Fruit fly (Drosophila melanogaster) whole organism, embryonic: ENCODE data around the gene hiro.

Experiments used
- Bgb ChIP-seq: fragments of 200-800 bp; sonication (Bioruptor generic); IDR thresholded peaks from 2 replicates; pipeline ENCODE4 v1.3.6; 2022; ENCODE audit warnings: missing biosample characterization, missing genetic modification characterization; ENCODE audit not compliant: partially characterized antibody
- CG10543 ChIP-seq: fragments of 200-800 bp; sonication (Bioruptor generic); optimal IDR thresholded peaks from 3 replicates; lab custom pipeline; 2017; ENCODE audit warnings: missing biosample characterization, mild to moderate bottlenecking, missing genetic modification characterization, moderate library complexity
- CG11696 ChIP-seq: fragments of 200-800 bp; sonication (Bioruptor generic); IDR thresholded peaks from 2 replicates; pipeline ENCODE4 v1.3.6; 2022; ENCODE audit warnings: missing biosample characterization, missing genetic modification characterization
- CG15011 ChIP-seq: fragments of 200-800 bp; sonication (Bioruptor generic); optimal IDR thresholded peaks from 3 replicates; lab custom pipeline; 2018; ENCODE audit warnings: missing biosample characterization, mild to moderate bottlenecking, missing genetic modification characterization
- CG15269 ChIP-seq: fragments of 200-800 bp; sonication (Bioruptor generic); optimal IDR thresholded peaks from 2 replicates; lab custom pipeline; 2018; ENCODE audit warnings: missing biosample characterization, mild to moderate bottlenecking, missing genetic modification characterization, moderate library complexity
- CG17385 ChIP-seq: fragments of 200-800 bp; sonication (Bioruptor generic); optimal IDR thresholded peaks from 3 replicates; lab custom pipeline; 2018; ENCODE audit warnings: missing biosample characterization, mild to moderate bottlenecking, missing genetic modification characterization
- CG30431 ChIP-seq: fragments of 200-800 bp; sonication (Bioruptor generic); optimal IDR thresholded peaks from 2 replicates; lab custom pipeline; 2017; ENCODE audit warnings: missing biosample characterization, missing genetic modification characterization
- CG3163 ChIP-seq: fragments of 200-800 bp; sonication (Bioruptor generic); optimal IDR thresholded peaks from 3 replicates; lab custom pipeline; 2016; ENCODE audit warnings: missing biosample characterization, missing genetic modification characterization
- CG33213 ChIP-seq: fragments of 200-800 bp; sonication (Bioruptor generic); optimal IDR thresholded peaks from 3 replicates; lab custom pipeline; 2016; ENCODE audit warnings: missing biosample characterization, missing genetic modification characterization
- CG6689 ChIP-seq: fragments of 200-800 bp; sonication (Bioruptor generic); IDR thresholded peaks from 2 replicates; pipeline ENCODE4 v1.3.6; 2022; ENCODE audit warnings: missing biosample characterization, missing genetic modification characterization
- CG6791 ChIP-seq: fragments of 200-800 bp; sonication (Bioruptor generic); IDR thresholded peaks from 3 replicates; pipeline ENCODE4 v1.3.6; 2022; ENCODE audit warnings: missing biosample characterization, missing genetic modification characterization; ENCODE audit not compliant: partially characterized antibody
- CG6854 ChIP-seq: fragments of 200-800 bp; sonication (Bioruptor generic); optimal IDR thresholded peaks from 3 replicates; lab custom pipeline; 2017; ENCODE audit warnings: missing biosample characterization, mild to moderate bottlenecking, missing genetic modification characterization
- D19B ChIP-seq: fragments of 200-800 bp; sonication (Bioruptor generic); optimal IDR thresholded peaks from 2 replicates; lab custom pipeline; 2017; ENCODE audit warnings: missing biosample characterization, mild to moderate bottlenecking, missing genetic modification characterization
- Drgx ChIP-seq: fragments of 200-800 bp; sonication (Bioruptor generic); IDR thresholded peaks from 2 replicates; pipeline ENCODE4 v1.3.6; 2022; ENCODE audit warnings: missing biosample characterization, missing genetic modification characterization
- E2f2 ChIP-seq: fragments of 200-800 bp; sonication (Bioruptor generic); IDR thresholded peaks from 2 replicates; pipeline ENCODE4 v1.3.6; 2022; ENCODE audit warnings: missing biosample characterization, missing genetic modification characterization
- ERR ChIP-seq: fragments of 200-800 bp; sonication (Bioruptor generic); optimal IDR thresholded peaks from 2 replicates; lab custom pipeline; 2016; ENCODE audit warnings: missing biosample characterization, missing genetic modification characterization
- Ets65A ChIP-seq: fragments of 200-800 bp; sonication (Bioruptor generic); peaks from one replicate; lab custom pipeline; 2016; ENCODE audit warnings: missing biosample characterization, missing genetic modification characterization
- GATAe ChIP-seq: fragments of 200-800 bp; sonication (Bioruptor generic); conservative IDR thresholded peaks from 2 replicates; pipeline ENCODE4 v1.3.6; 2022; ENCODE audit warnings: missing biosample characterization, missing genetic modification characterization
- H15 ChIP-seq: fragments of 200-800 bp; sonication (Bioruptor generic); IDR thresholded peaks from 3 replicates; pipeline ENCODE4 v1.3.6; 2022; ENCODE audit warnings: missing biosample characterization, missing genetic modification characterization
- Hr78 ChIP-seq, 2 experiments: fragments of 200-800 bp in 1 of 2; fragments of >200 bp in 1 of 2; sonication (Bioruptor generic) in 1 of 2; optimal IDR thresholded peaks; 2 replicates each; lab custom pipeline; 2017 to 2019; ENCODE audit warnings: missing biosample characterization in 2 of 2, missing genetic modification characterization in 2 of 2, mild to moderate bottlenecking in 1 of 2, moderate library complexity in 1 of 2
- Med ChIP-seq: fragments of 200-800 bp; sonication (Bioruptor generic); peaks from one replicate; lab custom pipeline; 2016; ENCODE audit warnings: missing biosample characterization, missing genetic modification characterization, mild to moderate bottlenecking, inconsistent platforms, moderate library complexity
- Pdp1 ChIP-seq, 2 experiments: fragments of 200-800 bp; sonication (Bioruptor generic); optimal IDR thresholded peaks; 3 replicates each; lab custom pipeline; 2016; ENCODE audit warnings: missing biosample characterization in 2 of 2, missing genetic modification characterization in 2 of 2, mild to moderate bottlenecking in 1 of 2, moderate library complexity in 1 of 2
- Spps ChIP-seq: fragments of 200-800 bp; sonication (Bioruptor generic); optimal IDR thresholded peaks from 2 replicates; lab custom pipeline; 2018; ENCODE audit warnings: missing biosample characterization, mild to moderate bottlenecking, missing genetic modification characterization
- Trl ChIP-seq, 3 experiments: fragments of >200 bp in 2 of 3; fragments of 200-800 bp in 1 of 3; sonication (Bioruptor generic) in 1 of 3; optimal IDR thresholded peaks; 2 replicates in 1 of 3; 3 replicates in 2 of 3; lab custom pipeline; 2016 to 2017; ENCODE audit warnings: missing biosample characterization in 1 of 3, missing genetic modification characterization in 1 of 3
- Xrp1 ChIP-seq: fragments of 200-800 bp; sonication (Bioruptor generic); IDR thresholded peaks from 2 replicates; pipeline ENCODE4 v1.3.6; 2022; ENCODE audit warnings: missing biosample characterization, missing genetic modification characterization
- abd-A ChIP-seq: fragments of 200-800 bp; sonication (Bioruptor generic); optimal IDR thresholded peaks from 3 replicates; lab custom pipeline; 2019; ENCODE audit warnings: missing biosample characterization, mild to moderate bottlenecking, missing genetic modification characterization, moderate library complexity
- aop ChIP-seq: fragments of 200-800 bp; sonication (Bioruptor generic); IDR thresholded peaks from 2 replicates; pipeline ENCODE4 v1.3.6; 2022; ENCODE audit warnings: missing biosample characterization, missing genetic modification characterization
- br ChIP-seq: fragments of >200 bp; optimal IDR thresholded peaks from 2 replicates; lab custom pipeline; 2017
- cg ChIP-seq: fragments of 200-800 bp; sonication (Bioruptor generic); optimal IDR thresholded peaks from 3 replicates; lab custom pipeline; 2019; ENCODE audit warnings: missing biosample characterization, mild to moderate bottlenecking, missing genetic modification characterization, moderate library complexity
- chm ChIP-seq: fragments of 200-800 bp; sonication (Bioruptor generic); IDR thresholded peaks from 2 replicates; pipeline ENCODE4 v1.3.6; 2022; ENCODE audit warnings: missing biosample characterization, missing genetic modification characterization
- crol ChIP-seq: fragments of 200-800 bp; sonication (Bioruptor generic); IDR thresholded peaks from 2 replicates; pipeline ENCODE4 v1.3.6; 2022; ENCODE audit warnings: missing biosample characterization, missing genetic modification characterization
- ems ChIP-seq: fragments of 200-800 bp; sonication (Bioruptor generic); optimal IDR thresholded peaks from 3 replicates; lab custom pipeline; 2016; ENCODE audit warnings: missing biosample characterization, missing genetic modification characterization
- ewg ChIP-seq: fragments of 200-800 bp; sonication (Bioruptor generic); optimal IDR thresholded peaks from 3 replicates; lab custom pipeline; 2017; ENCODE audit warnings: mild to moderate bottlenecking, missing biosample characterization, missing genetic modification reagents, missing genetic modification characterization
- eyg ChIP-seq: fragments of 200-800 bp; sonication (Bioruptor generic); optimal IDR thresholded peaks from 3 replicates; lab custom pipeline; 2016; ENCODE audit warnings: missing biosample characterization, missing genetic modification characterization
- gfzf ChIP-seq: fragments of 200-800 bp; sonication (Bioruptor generic); optimal IDR thresholded peaks from 2 replicates; lab custom pipeline; 2016; ENCODE audit warnings: missing biosample characterization, mild to moderate bottlenecking, missing genetic modification characterization, moderate library complexity
- gro ChIP-seq: fragments of 200-800 bp; sonication (Bioruptor generic); optimal IDR thresholded peaks from 2 replicates; lab custom pipeline; 2016; ENCODE audit warnings: missing biosample characterization, missing genetic modification characterization
- kay ChIP-seq: fragments of 200-800 bp; sonication (Bioruptor generic); optimal IDR thresholded peaks from 2 replicates; lab custom pipeline; 2016; ENCODE audit warnings: missing biosample characterization, missing genetic modification characterization
- kni ChIP-seq: fragments of 200-800 bp; sonication (Bioruptor generic); optimal IDR thresholded peaks from 3 replicates; lab custom pipeline; 2017; ENCODE audit warnings: mild to moderate bottlenecking, missing biosample characterization, missing genetic modification reagents, missing genetic modification characterization
- mam ChIP-seq: fragments of 200-800 bp; sonication (Bioruptor generic); optimal IDR thresholded peaks from 3 replicates; lab custom pipeline; 2016; ENCODE audit warnings: missing biosample characterization, missing genetic modification characterization
- nom ChIP-seq: fragments of 200-800 bp; sonication (Bioruptor generic); optimal IDR thresholded peaks from 2 replicates; lab custom pipeline; 2017; ENCODE audit warnings: missing biosample characterization, missing genetic modification characterization, mild to moderate bottlenecking, moderate library complexity, missing genetic modification reagents
- rib ChIP-seq: fragments of 200-800 bp; sonication (Bioruptor generic); IDR thresholded peaks from 2 replicates; pipeline ENCODE4 v1.3.6; 2022; ENCODE audit warnings: missing biosample characterization, missing genetic modification characterization
- row ChIP-seq: fragments of 200-800 bp; sonication (Bioruptor generic); IDR thresholded peaks from 3 replicates; pipeline ENCODE4 v1.3.6; 2022; ENCODE audit warnings: missing biosample characterization, missing genetic modification characterization
- sens ChIP-seq: fragments of 200-800 bp; sonication (Bioruptor generic); peaks from one replicate; lab custom pipeline; 2016; ENCODE audit warnings: missing biosample characterization, missing genetic modification characterization
- slp2 ChIP-seq: fragments of 200-800 bp; sonication (Bioruptor generic); optimal IDR thresholded peaks from 2 replicates; lab custom pipeline; 2016; ENCODE audit warnings: missing biosample characterization, missing genetic modification characterization
- sqz ChIP-seq: fragments of 200-800 bp; sonication (Bioruptor generic); optimal IDR thresholded peaks from 3 replicates; lab custom pipeline; 2018; ENCODE audit warnings: missing biosample characterization, mild to moderate bottlenecking, missing genetic modification characterization
- trem ChIP-seq: fragments of 200-800 bp; optimal IDR thresholded peaks from 3 replicates; lab custom pipeline; 2019; ENCODE audit warnings: missing biosample characterization, mild to moderate bottlenecking, missing genetic modification characterization, moderate library complexity
- yki ChIP-seq: fragments of >200 bp; optimal IDR thresholded peaks from 3 replicates; lab custom pipeline; 2018
- zen ChIP-seq: fragments of 200-800 bp; sonication (Bioruptor generic); optimal IDR thresholded peaks from 3 replicates; lab custom pipeline; 2018; ENCODE audit warnings: missing biosample characterization, mild to moderate bottlenecking, missing genetic modification characterization, moderate library complexity

Gene hiro

DNA sequence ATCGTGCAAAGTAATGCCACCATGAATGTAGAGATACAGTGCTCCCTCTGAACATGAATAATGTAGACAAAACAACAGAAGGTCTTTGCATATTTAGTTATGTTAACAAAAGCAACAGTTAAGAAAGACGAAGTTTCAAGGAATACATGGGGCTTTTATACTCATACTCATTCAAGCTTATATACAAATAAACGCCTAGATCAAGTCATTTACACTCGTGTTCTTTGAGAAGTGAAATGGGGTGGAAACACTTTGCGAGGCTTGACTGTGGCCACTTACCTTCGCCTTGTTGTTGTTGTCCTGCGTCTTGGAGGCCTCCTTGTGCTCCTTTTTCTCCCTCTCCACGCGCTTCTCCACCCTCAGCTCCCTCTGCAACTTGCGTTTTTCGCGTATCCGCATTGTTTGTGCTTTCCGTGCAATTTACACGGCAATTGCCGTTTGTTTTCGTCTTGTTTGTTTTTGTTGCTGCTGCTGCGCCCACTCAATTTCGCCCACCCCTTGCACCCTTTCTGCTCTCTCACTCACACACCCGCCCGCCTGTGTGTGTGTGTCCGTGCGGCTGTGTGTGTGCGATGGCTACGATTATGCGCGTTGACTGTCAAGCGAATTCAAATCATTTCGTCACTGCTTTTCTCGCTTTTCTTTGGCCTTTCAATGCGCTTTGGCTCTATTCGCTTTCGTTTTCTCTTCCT, 2.9 kb downstream of the hiro start (continued):
- TF ChIP-seq CG33213, result no peak
- peak; percentile 63 for TF ChIP-seq row (GFP tag; lab: Robert Waterston, UW)
- no peak for TF ChIP-seq D19B (GFP tag; lab: Kevin White, UChicago)
- TF ChIP-seq crol (GFP tag; lab: Robert Waterston, UW), result peak; percentile 77

DNA sequence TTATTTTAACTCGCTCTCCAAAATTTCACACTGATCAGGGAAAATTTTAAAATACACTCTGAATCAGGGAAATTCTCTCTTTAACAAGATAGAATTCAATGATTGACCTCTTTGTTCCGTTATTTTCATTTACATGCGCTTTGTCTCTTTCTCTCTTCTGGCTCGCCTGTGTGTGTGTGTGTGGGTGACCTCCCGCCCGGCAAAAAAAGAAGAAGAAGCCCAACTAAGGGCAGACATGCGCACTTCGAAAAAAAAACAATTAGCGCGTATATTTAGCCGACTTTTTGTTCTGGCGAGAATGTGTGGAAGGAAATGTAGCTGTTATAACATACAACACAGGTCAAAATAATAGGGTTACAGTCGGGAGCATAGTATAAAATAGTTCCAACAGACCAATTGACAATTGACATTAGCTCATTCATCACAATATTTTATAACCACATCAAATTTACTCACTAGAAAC, 5.3 kb downstream of the hiro start, which contains the start of gene CG3386:
CG3386 (minus strand) TSS at position 51 of the 463 bp plus-strand sequence.
- TF ChIP-seq Bgb (GFP tag; lab: Robert Waterston, UW) (no peak), CG15269 (tag; lab: Kevin White, UChicago) (no peak), Hr78 (GFP tag; optimal IDR thresholded peaks at IDR 0.05; lab: Kevin White, UChicago) (peak in 1 of 2 experiments; percentile 99), Pdp1 (GFP tag; optimal IDR thresholded peaks at IDR 0.05; lab: Kevin White, UChicago) (peak in 1 of 2 experiments; percentile 58), zen (peak; percentile 34), CG11696 (peak; percentile 91), gfzf (GFP tag; lab: Kevin White, UChicago) (peak; percentile 51), sens (peak; percentile 46), ewg (peak; percentile 75), Trl (optimal IDR thresholded peaks at IDR 0.05; lab: Kevin White, UChicago) (peak; percentile 65 to 75), Trl (GFP tag; optimal IDR thresholded peaks at IDR 0.05; lab: Kevin White, UChicago) (no peak), nom (GFP tag; lab: Kevin White, UChicago) (peak; percentile 9), E2f2 (GFP tag; lab: Robert Waterston, UW) (0 out of 2 replicates have a peak, but pooled peaks have one; percentile 5), cg (peak; percentile 67), Xrp1 (GFP tag; lab: Robert Waterston, UW) (0 out of 2 replicates have a peak, but pooled peaks have one; percentile 11), aop (GFP tag; lab: Robert Waterston, UW) (peak; percentile 14; the same call in 1 of the 2 replicates), CG30431 (GFP tag; lab: Kevin White, UChicago) (no peak), gro (peak; percentile 7), Ets65A (GFP tag; lab: Kevin White, UChicago) (peak; percentile 62), CG3163 (GFP tag; lab: Kevin White, UChicago) (peak; percentile 95), mam (peak; percentile 15), CG17385 (GFP tag; lab: Kevin White, UChicago) (peak; percentile 36), sqz (GFP tag; lab: Kevin White, UChicago) (peak; percentile 38), br (lab: Kevin White, UChicago) (no peak), CG6854 (GFP tag; lab: Kevin White, UChicago) (no peak), Med (GFP tag; lab: Kevin White, UChicago) (peak; percentile 46), abd-A (tag; lab: Kevin White, UChicago) (no peak), CG6689 (GFP tag; lab: Robert Waterston, UW) (0 out of 2 replicates have a peak, but pooled peaks have one; percentile 5), CG10543 (GFP tag; lab: Kevin White, UChicago) (no peak), Drgx (0 out of 2 replicates have a peak, but pooled peaks have one; percentile 19), chm (GFP tag; lab: Robert Waterston, UW) (no peak), ERR (GFP tag; lab: Kevin White, UChicago) (peak; percentile 18)
- TF ChIP-seq, all 482 proteins: peak for 23

DNA sequence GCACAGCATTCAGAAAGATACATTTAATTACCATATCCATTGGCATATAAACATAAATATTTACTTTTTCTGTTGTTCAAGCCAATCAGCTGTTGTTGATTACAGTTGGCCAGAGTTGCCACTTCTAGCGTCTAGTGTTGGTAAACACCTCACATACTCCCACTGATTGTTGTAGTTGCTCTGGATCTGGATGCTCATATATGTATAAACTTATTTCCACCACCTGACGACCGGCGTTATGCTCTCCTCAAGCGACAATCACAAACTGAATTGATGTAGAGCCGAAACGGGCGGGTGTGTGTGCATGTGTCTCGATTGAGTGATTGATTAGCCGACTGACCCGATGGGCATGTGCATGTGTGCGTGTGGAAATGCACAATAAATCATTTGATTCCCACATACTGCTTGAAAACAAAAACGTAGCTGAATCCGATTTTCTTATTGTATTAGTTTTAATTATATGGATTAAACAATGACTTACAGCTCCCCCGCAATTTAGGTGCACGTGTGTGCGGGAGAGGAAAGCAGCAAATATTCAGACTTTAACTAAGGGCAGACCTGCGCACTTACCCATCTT, 5.9 kb downstream of the hiro start:
- TF ChIP-seq Spps (tag; lab: Kevin White, UChicago) (peak; percentile 5), yki (no peak), eyg (GFP tag; lab: Kevin White, UChicago) (peak; percentile 6), trem (tag; lab: Kevin White, UChicago) (peak; percentile 74), GATAe (no peak), H15 (GFP tag; lab: Robert Waterston, UW) (no peak), kni (peak; percentile 96), CG15011 (GFP tag; lab: Kevin White, UChicago) (no peak), rib (GFP tag; lab: Robert Waterston, UW) (no peak), CG6791 (GFP tag; lab: Robert Waterston, UW) (peak; percentile 58; the same call in 2 of the 3 replicates), slp2 (GFP tag; lab: Kevin White, UChicago) (peak; percentile 9), kay (GFP tag; lab: Kevin White, UChicago) (no peak), ems (GFP tag; lab: Kevin White, UChicago) (peak; percentile 25)
